Worm (Caenorhabditis elegans) whole organism, late embryonic: ENCODE measurements around the gene pals-20.

Source experiments
- K09A11.1 ChIP-seq: sonication (generic microtip); optimal IDR thresholded peaks from 2 replicates; lab custom pipeline; 2017; ENCODE audit warnings: antibody characterized with exemption, mild to moderate bottlenecking, missing genetic modification characterization, missing compliant biosample characterization; ENCODE audit not compliant: insufficient read depth
- ama-1 ChIP-seq: fragments of 150-350 bp; optimal IDR thresholded peaks from 2 replicates; lab custom pipeline; 2014
- ceh-14 ChIP-seq: sonication (generic microtip); optimal IDR thresholded peaks from 2 replicates; lab custom pipeline; 2016; ENCODE audit warnings: missing genotype, missing genetic modification characterization, missing compliant biosample characterization
- ceh-22 ChIP-seq: sonication (generic microtip); optimal IDR thresholded peaks from 2 replicates; lab custom pipeline; 2017; ENCODE audit warnings: missing biosample characterization, missing genetic modification characterization
- ceh-48 ChIP-seq: sonication (generic microtip); optimal IDR thresholded peaks from 2 replicates; lab custom pipeline; 2016; ENCODE audit warnings: missing genetic modification characterization, inconsistent platforms, missing compliant biosample characterization
- dve-1 ChIP-seq: sonication (generic microtip); optimal IDR thresholded peaks from 2 replicates; lab custom pipeline; 2017; ENCODE audit warnings: antibody characterized with exemption, mild to moderate bottlenecking, missing genetic modification characterization, missing compliant biosample characterization
- ets-4 ChIP-seq: sonication (generic microtip); optimal IDR thresholded peaks from 2 replicates; lab custom pipeline; 2016; ENCODE audit warnings: missing genetic modification characterization, missing compliant biosample characterization
- hlh-15 ChIP-seq: sonication (generic microtip); optimal IDR thresholded peaks from 2 replicates; lab custom pipeline; 2016; ENCODE audit warnings: missing genetic modification characterization, missing compliant biosample characterization
- lim-6 ChIP-seq: sonication (generic microtip); optimal IDR thresholded peaks from 2 replicates; lab custom pipeline; 2016; ENCODE audit warnings: missing genetic modification characterization, missing compliant biosample characterization
- nhr-232 ChIP-seq: sonication (generic microtip); optimal IDR thresholded peaks from 2 replicates; lab custom pipeline; 2016; ENCODE audit warnings: missing genetic modification characterization, missing compliant biosample characterization
- pqm-1 ChIP-seq: sonication (generic microtip); optimal IDR thresholded peaks from 2 replicates; lab custom pipeline; 2016; ENCODE audit warnings: missing genetic modification characterization, missing compliant biosample characterization
- ref-2 ChIP-seq: sonication (generic microtip); optimal IDR thresholded peaks from 2 replicates; lab custom pipeline; 2016; ENCODE audit warnings: missing genetic modification characterization, missing compliant biosample characterization

- TF ChIP-seq ceh-22 (tag; lab: Kevin White, UChicago) = no peak
- TF ChIP-seq ama-1 (lab: Kevin White, UChicago) = no peak
- TF ChIP-seq pqm-1 (tag; lab: Kevin White, UChicago) = no peak
- TF ChIP-seq K09A11.1 (tag; lab: Kevin White, UChicago) = no peak
- TF ChIP-seq hlh-15 (tag; lab: Kevin White, UChicago) = no peak
- no peak for TF ChIP-seq ets-4 (tag; lab: Kevin White, UChicago)
- TF ChIP-seq lim-6 (tag; lab: Kevin White, UChicago) = no peak
- TF ChIP-seq nhr-232 (tag; lab: Kevin White, UChicago) = no peak
- no peak for TF ChIP-seq ceh-48 (tag; lab: Kevin White, UChicago)
- TF ChIP-seq ceh-14 (tag; lab: Kevin White, UChicago) = no peak
- no peak for TF ChIP-seq ref-2 (tag; lab: Kevin White, UChicago)
- TF ChIP-seq dve-1 (tag; lab: Kevin White, UChicago) = no peak
These were observed 4.6 kb downstream of the pals-20 start for ce11 chrIII:1383483-1383882.
